Fruit fly (Drosophila melanogaster) whole organism, embryonic: ENCODE data around the gene Ac3.

Experiments
- Atf3 ChIP-seq: fragments of 200-800 bp; sonication (Bioruptor generic); optimal IDR thresholded peaks from 3 replicates; lab custom pipeline; 2016; ENCODE audit warnings: missing biosample characterization, missing genetic modification characterization
- Bdp1 ChIP-seq: fragments of 200-800 bp; sonication (Bioruptor generic); optimal IDR thresholded peaks from 3 replicates; lab custom pipeline; 2016; ENCODE audit warnings: missing biosample characterization, missing genetic modification characterization
- C15 ChIP-seq: fragments of 200-800 bp; sonication (Bioruptor generic); IDR thresholded peaks from 3 replicates; pipeline ENCODE4 v1.3.6; 2022; ENCODE audit warnings: missing biosample characterization, missing genetic modification characterization
- CG15073 ChIP-seq: fragments of 200-800 bp; sonication (Bioruptor generic); optimal IDR thresholded peaks from 2 replicates; lab custom pipeline; 2016; ENCODE audit warnings: missing biosample characterization, missing genetic modification characterization
- CG1529 ChIP-seq: fragments of 200-800 bp; sonication (Bioruptor generic); optimal IDR thresholded peaks from 3 replicates; lab custom pipeline; 2018; ENCODE audit warnings: missing biosample characterization, missing genetic modification characterization
- CG17568 ChIP-seq: fragments of 200-800 bp; sonication (Bioruptor generic); optimal IDR thresholded peaks from 2 replicates; lab custom pipeline; 2018; ENCODE audit warnings: missing biosample characterization, mild to moderate bottlenecking, missing genetic modification characterization, moderate library complexity
- CG17829 ChIP-seq: fragments of 200-800 bp; optimal IDR thresholded peaks from 2 replicates; lab custom pipeline; 2019; ENCODE audit warnings: missing biosample characterization, mild to moderate bottlenecking, missing genetic modification characterization, moderate library complexity
- CG18262 ChIP-seq: fragments of 200-800 bp; optimal IDR thresholded peaks from 3 replicates; lab custom pipeline; 2019; ENCODE audit warnings: missing biosample characterization, mild to moderate bottlenecking, missing genetic modification characterization, moderate library complexity
- CG32767 ChIP-seq: fragments of 200-800 bp; sonication (Bioruptor generic); IDR thresholded peaks from 2 replicates; pipeline ENCODE4 v1.3.6; 2022; ENCODE audit warnings: missing biosample characterization, missing genetic modification characterization
- CG34422 ChIP-seq: fragments of 200-800 bp; sonication (Bioruptor generic); IDR thresholded peaks from 3 replicates; pipeline ENCODE4 v1.3.6; 2022; ENCODE audit warnings: missing biosample characterization, missing genetic modification characterization
- CG42726 ChIP-seq: fragments of 200-800 bp; sonication (Bioruptor generic); IDR thresholded peaks from 2 replicates; pipeline ENCODE4 v1.3.6; 2022; ENCODE audit warnings: missing biosample characterization, missing genetic modification characterization; ENCODE audit not compliant: partially characterized antibody
- CG4404 ChIP-seq: fragments of 200-800 bp; sonication (Bioruptor generic); IDR thresholded peaks from 2 replicates; pipeline ENCODE4 v1.3.6; 2022; ENCODE audit warnings: missing biosample characterization, missing genetic modification characterization
- CG6654 ChIP-seq: fragments of 200-800 bp; sonication (Bioruptor generic); optimal IDR thresholded peaks from 2 replicates; lab custom pipeline; 2017; ENCODE audit warnings: missing biosample characterization, mild to moderate bottlenecking, missing genetic modification characterization
- CG6765 ChIP-seq: fragments of 200-800 bp; sonication (Bioruptor generic); optimal IDR thresholded peaks from 3 replicates; lab custom pipeline; 2017; ENCODE audit warnings: missing biosample characterization, mild to moderate bottlenecking, missing genetic modification characterization
- CG7357 ChIP-seq: fragments of 200-800 bp; sonication (Bioruptor generic); IDR thresholded peaks from 3 replicates; pipeline ENCODE4 v1.3.6; 2022; ENCODE audit warnings: missing biosample characterization, missing genetic modification characterization
- CG7556 ChIP-seq: fragments of 200-800 bp; sonication (Bioruptor generic); optimal IDR thresholded peaks from 2 replicates; lab custom pipeline; 2017; ENCODE audit warnings: missing biosample characterization, mild to moderate bottlenecking, missing genetic modification characterization
- CG8290 ChIP-seq, 3 experiments: fragments of 200-800 bp; sonication (Bioruptor generic); optimal IDR thresholded peaks; 2 replicates each; lab custom pipeline; 2016 to 2019; ENCODE audit warnings: missing biosample characterization in 3 of 3, missing genetic modification characterization in 3 of 3, mild to moderate bottlenecking in 2 of 3, moderate library complexity in 1 of 3
- CTCF ChIP-seq: fragments of 200-800 bp; sonication (Bioruptor generic); optimal IDR thresholded peaks from 2 replicates; lab custom pipeline; 2017; ENCODE audit warnings: missing biosample characterization, mild to moderate bottlenecking, missing genetic modification characterization, moderate library complexity
- D ChIP-seq, 2 experiments: fragments of 200-800 bp in 1 of 2; fragments of >200 bp in 1 of 2; sonication (Bioruptor generic) in 1 of 2; optimal IDR thresholded peaks; 2 replicates in 1 of 2; 3 replicates in 1 of 2; lab custom pipeline; 2017; ENCODE audit warnings: mild to moderate bottlenecking in 1 of 2, missing biosample characterization in 1 of 2, missing genetic modification characterization in 1 of 2, missing genetic modification reagents in 1 of 2
- Dip3 ChIP-seq: fragments of 200-800 bp; sonication (Bioruptor generic); optimal IDR thresholded peaks from 3 replicates; lab custom pipeline; 2016; ENCODE audit warnings: missing biosample characterization, missing genetic modification characterization
- Dref ChIP-seq: fragments of 200-800 bp; sonication (Bioruptor generic); IDR thresholded peaks from 2 replicates; pipeline ENCODE4 v1.3.6; 2022; ENCODE audit warnings: missing biosample characterization, missing genetic modification characterization
- H2.0 ChIP-seq: fragments of 200-800 bp; sonication (Bioruptor generic); IDR thresholded peaks from 2 replicates; pipeline ENCODE4 v1.3.6; 2022; ENCODE audit warnings: missing biosample characterization, missing genetic modification characterization
- HLHmδ ChIP-seq: fragments of 200-800 bp; sonication (Bioruptor generic); optimal IDR thresholded peaks from 2 replicates; lab custom pipeline; 2018; ENCODE audit warnings: missing biosample characterization, mild to moderate bottlenecking, missing genetic modification characterization, moderate library complexity
- Nf-YB ChIP-seq: fragments of 200-800 bp; sonication (Bioruptor generic); optimal IDR thresholded peaks from 3 replicates; lab custom pipeline; 2019; ENCODE audit warnings: missing biosample characterization, mild to moderate bottlenecking, missing genetic modification characterization, moderate library complexity
- NfI ChIP-seq: fragments of 200-800 bp; sonication (Bioruptor generic); optimal IDR thresholded peaks from 3 replicates; lab custom pipeline; 2018; ENCODE audit warnings: missing biosample characterization, mild to moderate bottlenecking, missing genetic modification characterization, moderate library complexity
- Stat92E ChIP-seq, 3 experiments: fragments of >200 bp in 2 of 3; fragments of 200-800 bp in 1 of 3; sonication (Bioruptor generic) in 1 of 3; optimal IDR thresholded peaks; 2 replicates each; lab custom pipeline; 2017 to 2019; ENCODE audit warnings: missing biosample characterization in 3 of 3, missing genetic modification characterization in 3 of 3, mild to moderate bottlenecking in 1 of 3, moderate library complexity in 1 of 3
- Vsx1 ChIP-seq: fragments of 200-800 bp; sonication (Bioruptor generic); optimal IDR thresholded peaks from 2 replicates; lab custom pipeline; 2017; ENCODE audit warnings: missing biosample characterization, mild to moderate bottlenecking, missing genetic modification characterization, missing genetic modification reagents
- abd-A ChIP-seq: fragments of 200-800 bp; sonication (Bioruptor generic); optimal IDR thresholded peaks from 3 replicates; lab custom pipeline; 2019; ENCODE audit warnings: missing biosample characterization, mild to moderate bottlenecking, missing genetic modification characterization, moderate library complexity
- al ChIP-seq: fragments of 200-800 bp; sonication (Bioruptor generic); IDR thresholded peaks from 2 replicates; pipeline ENCODE4 v1.3.6; 2022; ENCODE audit warnings: missing biosample characterization, missing genetic modification characterization
- bbx ChIP-seq: fragments of 200-800 bp; sonication (Bioruptor generic); IDR thresholded peaks from 2 replicates; pipeline ENCODE4 v1.3.6; 2022; ENCODE audit warnings: missing biosample characterization, missing genetic modification characterization; ENCODE audit not compliant: partially characterized antibody
- cas ChIP-seq: fragments of 200-800 bp; sonication (Bioruptor generic); IDR thresholded peaks from 2 replicates; pipeline ENCODE4 v1.3.6; 2022; ENCODE audit warnings: missing biosample characterization, missing genetic modification characterization
- corto ChIP-seq: fragments of 200-800 bp; sonication (Bioruptor generic); optimal IDR thresholded peaks from 2 replicates; lab custom pipeline; 2016; ENCODE audit warnings: missing biosample characterization, mild to moderate bottlenecking, missing genetic modification characterization, moderate library complexity
- croc ChIP-seq: fragments of 200-800 bp; sonication (Bioruptor generic); conservative IDR thresholded peaks from 3 replicates; pipeline ENCODE4 v1.3.6; 2022; ENCODE audit warnings: missing biosample characterization, missing genetic modification characterization
- disco-r ChIP-seq: fragments of 200-800 bp; sonication (Bioruptor generic); optimal IDR thresholded peaks from 2 replicates; lab custom pipeline; 2016; ENCODE audit warnings: missing biosample characterization, missing genetic modification characterization
- dysf ChIP-seq: fragments of 200-800 bp; sonication (Bioruptor generic); IDR thresholded peaks from 3 replicates; pipeline ENCODE4 v1.3.6; 2022; ENCODE audit warnings: missing biosample characterization, missing genetic modification characterization
- fd64A ChIP-seq: fragments of 200-800 bp; sonication (Bioruptor generic); optimal IDR thresholded peaks from 3 replicates; lab custom pipeline; 2018; ENCODE audit warnings: missing biosample characterization, mild to moderate bottlenecking, missing genetic modification characterization
- gem ChIP-seq: fragments of 200-800 bp; sonication (Bioruptor generic); optimal IDR thresholded peaks from 2 replicates; lab custom pipeline; 2019; ENCODE audit warnings: missing biosample characterization, mild to moderate bottlenecking, missing genetic modification characterization, moderate library complexity
- gfzf ChIP-seq: fragments of 200-800 bp; sonication (Bioruptor generic); optimal IDR thresholded peaks from 2 replicates; lab custom pipeline; 2016; ENCODE audit warnings: missing biosample characterization, mild to moderate bottlenecking, missing genetic modification characterization, moderate library complexity
- grau ChIP-seq: fragments of 200-800 bp; optimal IDR thresholded peaks from 3 replicates; lab custom pipeline; 2019; ENCODE audit warnings: missing biosample characterization, mild to moderate bottlenecking, missing genetic modification characterization, moderate library complexity
- hb ChIP-seq: fragments of 200-800 bp; sonication (Bioruptor generic); IDR thresholded peaks from 3 replicates; pipeline ENCODE4 v1.3.6; 2022; ENCODE audit warnings: missing biosample characterization, missing genetic modification characterization; ENCODE audit not compliant: partially characterized antibody
- inv ChIP-seq: fragments of 200-800 bp; sonication (Bioruptor generic); IDR thresholded peaks from 2 replicates; pipeline ENCODE4 v1.3.6; 2022; ENCODE audit warnings: missing biosample characterization, missing genetic modification characterization; ENCODE audit not compliant: partially characterized antibody
- lab ChIP-seq: fragments of 200-800 bp; sonication (Bioruptor generic); optimal IDR thresholded peaks from 3 replicates; lab custom pipeline; 2017; ENCODE audit warnings: missing biosample characterization, missing genetic modification characterization, mild to moderate bottlenecking, moderate library complexity, missing genetic modification reagents
- maf-S ChIP-seq: fragments of 200-800 bp; sonication (Bioruptor generic); optimal IDR thresholded peaks from 2 replicates; lab custom pipeline; 2016; ENCODE audit warnings: missing biosample characterization, missing genetic modification characterization
- nerfin-1 ChIP-seq: fragments of 200-800 bp; sonication (Bioruptor generic); optimal IDR thresholded peaks from 3 replicates; lab custom pipeline; 2019; ENCODE audit warnings: missing biosample characterization, mild to moderate bottlenecking, missing genetic modification characterization, moderate library complexity
- sr ChIP-seq: fragments of 200-800 bp; sonication (Bioruptor generic); IDR thresholded peaks from 3 replicates; pipeline ENCODE4 v1.3.6; 2022; ENCODE audit warnings: missing biosample characterization, missing genetic modification characterization
- vfl ChIP-seq: fragments of 200-800 bp; sonication (Bioruptor generic); optimal IDR thresholded peaks from 2 replicates; lab custom pipeline; 2016; ENCODE audit warnings: missing biosample characterization, missing genetic modification characterization
- vvl ChIP-seq: fragments of 200-800 bp; sonication (Bioruptor generic); IDR thresholded peaks from 2 replicates; pipeline ENCODE4 v1.3.6; 2022; ENCODE audit warnings: missing biosample characterization, missing genetic modification characterization

The Ac3 gene

DNA sequence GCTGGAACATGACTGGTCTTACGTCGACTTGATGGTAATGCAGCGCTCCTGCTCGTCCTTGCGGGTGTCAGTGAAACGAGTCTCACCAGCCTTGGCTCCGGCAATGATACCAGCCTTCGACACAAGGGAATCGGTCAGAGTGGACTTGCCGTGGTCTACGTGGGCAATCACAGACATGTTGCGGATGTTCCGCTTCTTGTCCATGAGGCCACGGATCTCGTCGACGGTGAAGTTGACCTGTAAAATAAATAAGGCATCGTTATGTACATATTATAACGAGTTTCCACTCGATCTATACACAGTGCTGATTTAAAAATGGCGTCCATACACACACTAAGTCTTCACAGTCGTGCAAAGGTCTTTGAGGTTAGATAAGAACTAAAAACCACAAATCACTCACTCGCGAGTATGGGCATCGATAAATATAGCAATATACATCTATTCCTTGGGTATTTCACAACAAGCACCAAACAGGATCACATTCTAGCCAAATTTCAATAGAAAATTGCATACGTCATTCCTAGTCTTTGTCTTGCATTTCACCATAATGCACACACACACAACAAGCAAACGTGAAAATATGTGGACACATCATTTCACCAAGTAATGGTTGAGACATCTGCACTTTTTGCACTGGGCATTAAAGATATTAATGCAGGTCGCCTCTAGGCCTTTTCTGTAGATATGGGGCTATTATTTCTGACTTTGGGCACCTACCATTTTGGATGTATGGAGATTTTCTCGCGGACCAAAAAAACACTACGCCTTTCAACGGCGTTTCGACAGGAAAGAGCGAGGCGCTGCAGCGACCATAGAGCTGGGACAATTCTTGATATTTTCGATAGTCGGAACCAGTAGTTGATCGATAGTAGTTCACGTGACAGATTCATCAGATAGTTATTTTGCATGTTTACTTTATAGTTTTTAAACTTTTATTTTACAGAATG lies 49.2 kb downstream of the Ac3 start, which contains the start of gene eEF2 (continued):
- no peak for TF ChIP-seq corto (GFP tag; lab: Kevin White, UChicago)
- peak; percentile 80 for TF ChIP-seq disco-r
- TF ChIP-seq CG17829 (tag; lab: Kevin White, UChicago), result peak; percentile 78
- peak; percentile 49 for TF ChIP-seq CTCF
- no peak for TF ChIP-seq CG4404
- TF ChIP-seq Nf-YB (GFP tag; lab: Kevin White, UChicago), result peak; percentile 68
- peak; percentile 18 for TF ChIP-seq CG6654
- TF ChIP-seq vvl (GFP tag; lab: Robert Waterston, UW), result peak; percentile 85; the same call in 1 of the 2 replicates
- peak; percentile 67 for TF ChIP-seq fd64A (GFP tag; lab: Kevin White, UChicago)
- no peak; the same call in 1 of the 3 replicates for TF ChIP-seq CG34422
- peak; percentile 78 for TF ChIP-seq grau
- peak; percentile 73 for TF ChIP-seq maf-S (GFP tag; lab: Kevin White, UChicago)
- peak; percentile 68; the same call in 1 of the 3 replicates for TF ChIP-seq C15 (GFP tag; lab: Robert Waterston, UW)
- TF ChIP-seq CG8290 (GFP tag; optimal IDR thresholded peaks at IDR 0.05; lab: Kevin White, UChicago), result peak; percentile 68
- TF ChIP-seq CG8290 (tag; optimal IDR thresholded peaks at IDR 0.05; lab: Kevin White, UChicago), result peak; percentile 27 to 92
- TF ChIP-seq lab (GFP tag; lab: Kevin White, UChicago), result peak; percentile 90
- TF ChIP-seq Dip3 (GFP tag; lab: Kevin White, UChicago), result peak; percentile 61
- no peak for TF ChIP-seq dysf (GFP tag; lab: Robert Waterston, UW)
- peak; percentile 83 for TF ChIP-seq CG6765
- TF ChIP-seq gfzf (GFP tag; lab: Kevin White, UChicago), result peak; percentile 12
- no peak for TF ChIP-seq CG7357 (GFP tag; lab: Robert Waterston, UW)
- TF ChIP-seq sr, result no peak; the same call in 1 of the 3 replicates
- TF ChIP-seq vfl (GFP tag; lab: Kevin White, UChicago), result peak; percentile 71
- TF ChIP-seq NfI (GFP tag; lab: Kevin White, UChicago), result peak; percentile 91
- TF ChIP-seq croc (GFP tag; lab: Robert Waterston, UW), result no peak
- TF ChIP-seq CG42726 (GFP tag; lab: Robert Waterston, UW), result peak; percentile 93
- peak; percentile 63 for TF ChIP-seq gem (tag; lab: Kevin White, UChicago)
- TF ChIP-seq bbx (GFP tag; lab: Robert Waterston, UW), result peak; percentile 96
- TF ChIP-seq hb (GFP tag; lab: Robert Waterston, UW), result peak; percentile 90
- TF ChIP-seq D (optimal IDR thresholded peaks at IDR 0.05; lab: Kevin White, UChicago), result no peak
- TF ChIP-seq D (GFP tag; optimal IDR thresholded peaks at IDR 0.05; lab: Kevin White, UChicago), result peak; percentile 23
- TF ChIP-seq Dref (GFP tag; lab: Robert Waterston, UW), result peak; percentile 86
- TF ChIP-seq CG17568 (GFP tag; lab: Kevin White, UChicago), result peak; percentile 90
- peak; percentile 82 for TF ChIP-seq Vsx1 (GFP tag; lab: Kevin White, UChicago)
- TF ChIP-seq al, result no peak; the same call in 1 of the 2 replicates
- TF ChIP-seq CG1529, result peak; percentile 61
- TF ChIP-seq Bdp1 (GFP tag; lab: Kevin White, UChicago), result peak; percentile 50
- TF ChIP-seq cas (GFP tag; lab: Robert Waterston, UW), result no peak
- peak; percentile 92 for TF ChIP-seq inv (GFP tag; lab: Robert Waterston, UW)
- TF ChIP-seq abd-A (tag; lab: Kevin White, UChicago), result peak; percentile 32
- TF ChIP-seq HLHmδ (GFP tag; lab: Kevin White, UChicago), result peak; percentile 93
- TF ChIP-seq Stat92E (GFP tag; optimal IDR thresholded peaks at IDR 0.05; lab: Kevin White, UChicago), result peak in 1 of 3 experiments; percentile 75
- TF ChIP-seq Atf3 (GFP tag; lab: Kevin White, UChicago), result peak; percentile 53
- TF ChIP-seq nerfin-1 (tag; lab: Kevin White, UChicago), result peak; percentile 68
- TF ChIP-seq CG18262 (tag; lab: Kevin White, UChicago), result peak; percentile 63
- TF ChIP-seq CG32767 (GFP tag; lab: Robert Waterston, UW), result no peak
- peak; percentile 29 for TF ChIP-seq CG7556 (GFP tag; lab: Kevin White, UChicago)
- no peak; the same call in 1 of the 2 replicates for TF ChIP-seq H2.0 (GFP tag; lab: Robert Waterston, UW)
- no peak for TF ChIP-seq CG15073 (GFP tag; lab: Kevin White, UChicago)
